Worm (Caenorhabditis elegans): Measurements from ENCODE around the gene scav-4.

The scav-4 gene

ce11 chrX:12975595-12976089 is 5.9 kb upstream of the scav-4 start, which contains the start of gene ppk-3 (continued):
- TF ChIP-seq daf-16 (GFP tag; optimal IDR thresholded peaks at IDR 0.05) (peak in 1 of 2 experiments; percentile 60), daf-16 (tag; optimal IDR thresholded peaks at IDR 0.05) (peak; percentile 47), lin-15B (tag; optimal IDR thresholded peaks at IDR 0.05) (no peak), dmd-9 (GFP tag; IDR thresholded peaks at IDR 0.05) (no peak), F26F4.8 (GFP tag; conservative IDR thresholded peaks at IDR 0.05) (no peak), arid-1 (GFP tag; conservative IDR thresholded peaks at IDR 0.05) (0 out of 2 replicates have a peak, but pooled peaks have one; percentile 30), zag-1 (tag; optimal IDR thresholded peaks at IDR 0.05) (no peak), snpc-1.2 (GFP tag; IDR thresholded peaks at IDR 0.05) (no peak), T26A8.4 (GFP tag; IDR thresholded peaks at IDR 0.05) (peak; percentile 58; the same call in 1 of the 2 replicates), hmg-1.1 (GFP tag; IDR thresholded peaks at IDR 0.05) (peak; percentile 73), unc-39 (tag; optimal IDR thresholded peaks at IDR 0.05) (no peak), mes-2 (tag; optimal IDR thresholded peaks at IDR 0.05; ENCODE audit: poor library complexity, severe bottlenecking) (peak; percentile 86), rbr-2 (tag; optimal IDR thresholded peaks at IDR 0.05) (peak; percentile 62), duxl-1 (tag; optimal IDR thresholded peaks at IDR 0.05; ENCODE audit: poor library complexity) (peak; percentile 25), daf-8 (GFP tag; IDR thresholded peaks at IDR 0.05) (no peak), lin-1 (GFP tag; IDR thresholded peaks at IDR 0.05) (0 out of 2 replicates have a peak, but pooled peaks have one; percentile 13)

- TF ChIP-seq nhr-25 (tag; optimal IDR thresholded peaks at IDR 0.05; ENCODE audit: borderline replicate concordance, insufficient read depth): no peak
- no peak for TF ChIP-seq unc-62 (GFP tag; optimal IDR thresholded peaks at IDR 0.05 in 1 of 2)
- no peak for TF ChIP-seq unc-62 (tag; optimal IDR thresholded peaks at IDR 0.05)
- no peak for TF ChIP-seq skn-1 (tag; optimal IDR thresholded peaks at IDR 0.05)
- TF ChIP-seq zfp-2 (tag; optimal IDR thresholded peaks at IDR 0.05): no peak
- no peak for TF ChIP-seq unc-130 (GFP tag; optimal IDR thresholded peaks at IDR 0.05)
- no peak for TF ChIP-seq Y48G9A.11 (GFP tag; IDR thresholded peaks at IDR 0.05)
- no peak for TF ChIP-seq lir-3 (tag; optimal IDR thresholded peaks at IDR 0.05)
- no peak for TF ChIP-seq rbr-2 (tag; optimal IDR thresholded peaks at IDR 0.05)
- no peak for TF ChIP-seq cey-2 (tag; optimal IDR thresholded peaks at IDR 0.05; ENCODE audit: borderline replicate concordance, insufficient read depth)
- no peak for TF ChIP-seq attf-4 (tag; optimal IDR thresholded peaks at IDR 0.05)
- no peak for TF ChIP-seq nhr-77 (tag; optimal IDR thresholded peaks at IDR 0.05)
- no peak for TF ChIP-seq egl-43 (GFP tag; IDR thresholded peaks at IDR 0.05)
- TF ChIP-seq daf-19 (GFP tag; conservative IDR thresholded peaks at IDR 0.05): no peak
- no peak for TF ChIP-seq lin-13 (GFP tag; optimal IDR thresholded peaks at IDR 0.05)
These were observed 4.8 kb upstream of the scav-4 start, which contains the start of the genes F11C1.4 and F11C1.10 for ce11 chrX:12976774-12977173. Gene F11C1.4 (plus strand): TSS chrX:12977074. Gene F11C1.10 (plus strand): TSS chrX:12977082.

ce11 chrX:12977451-12977850 is 4.1 kb upstream of the scav-4 start, which contains the start of gene F11C1.9:
Gene F11C1.9 (minus strand): TSS chrX:12977551.
- TF ChIP-seq spr-1 (tag; optimal IDR thresholded peaks at IDR 0.05): no peak
- TF ChIP-seq daf-16 (GFP tag; optimal IDR thresholded peaks at IDR 0.05): no peak
- peak; percentile 79 for TF ChIP-seq daf-16 (tag; optimal IDR thresholded peaks at IDR 0.05)

ce11 chrX:12978569-12978968 is 3.0 kb upstream of the scav-4 start:
- TF ChIP-seq unc-62 (GFP tag; optimal IDR thresholded peaks at IDR 0.05 in 1 of 2): peak in 1 of 2 experiments; percentile 98
- no peak for TF ChIP-seq unc-62 (tag; optimal IDR thresholded peaks at IDR 0.05)
- TF ChIP-seq hlh-11 (tag; optimal IDR thresholded peaks at IDR 0.05): peak; percentile 4
- TF ChIP-seq Y105C5A.15 (GFP tag; IDR thresholded peaks at IDR 0.05): no peak
- peak; percentile 4 for TF ChIP-seq hlh-30 (tag; optimal IDR thresholded peaks at IDR 0.05; ENCODE audit: insufficient read depth)
- TF ChIP-seq php-3 (GFP tag; IDR thresholded peaks at IDR 0.05): no peak

All from whole organism, L4 larva.